Worm (Caenorhabditis elegans) whole organism, early embryonic: Measurements from ENCODE around the gene brc-1.

ENCODE experiments used
- B0310.2 ChIP-seq: sonication (generic microtip); optimal IDR thresholded peaks from 2 replicates; lab custom pipeline; 2016; ENCODE audit warnings: mild to moderate bottlenecking, missing genetic modification characterization, missing compliant biosample characterization
- F13C5.2 ChIP-seq: sonication (generic microtip); optimal IDR thresholded peaks from 2 replicates; lab custom pipeline; 2017; ENCODE audit warnings: mild to moderate bottlenecking, missing genetic modification characterization, inconsistent platforms, missing compliant biosample characterization
- ama-1 ChIP-seq: fragments of 150-350 bp; optimal IDR thresholded peaks from 2 replicates; lab custom pipeline; 2014
- ceh-36 ChIP-seq: sonication (generic microtip); optimal IDR thresholded peaks from 2 replicates; lab custom pipeline; 2016; ENCODE audit warnings: missing genetic modification characterization, inconsistent platforms, missing compliant biosample characterization
- flt-1 ChIP-seq: fragments of 200-800 bp; sonication (Bioruptor generic); IDR thresholded peaks from 2 replicates; pipeline ENCODE4 v1.3.6; 2022; ENCODE audit warnings: missing genetic modification characterization, missing compliant biosample characterization
- hnd-1 ChIP-seq: sonication (generic microtip); optimal IDR thresholded peaks from 2 replicates; lab custom pipeline; 2016; ENCODE audit warnings: missing genetic modification characterization, missing compliant biosample characterization
- scrt-1 ChIP-seq: fragments of 200-800 bp; sonication (Bioruptor generic); IDR thresholded peaks from 2 replicates; pipeline ENCODE4 v1.3.6; 2022; ENCODE audit warnings: missing genetic modification characterization, missing compliant biosample characterization
- tbx-11 ChIP-seq: fragments of 200-800 bp; sonication (Bioruptor generic); IDR thresholded peaks from 2 replicates; pipeline ENCODE4 v1.3.6; 2022; ENCODE audit warnings: missing genetic modification characterization, missing compliant biosample characterization

- TF ChIP-seq flt-1 (GFP tag; lab: Robert Waterston, UW) (no peak), tbx-11 (GFP tag; lab: Robert Waterston, UW) (no peak), scrt-1 (GFP tag; lab: Robert Waterston, UW) (no peak), ceh-36 (no peak), hnd-1 (tag; lab: Kevin White, UChicago) (no peak), ama-1 (lab: Kevin White, UChicago) (no peak), B0310.2 (no peak), F13C5.2 (tag; lab: Kevin White, UChicago) (no peak)
Observed at ce11 chrIII:3831381-3831780, 31.4 kb downstream of the brc-1 start, which contains the start of gene C36A4.10.
